Worm (Caenorhabditis elegans) whole organism, L3 larva: ENCODE data around the gene C06A1.7.

ENCODE experiments used
- ZK546.5 ChIP-seq: sonication (generic microtip); optimal IDR thresholded peaks from 2 replicates; lab custom pipeline; 2017; ENCODE audit warnings: missing biosample characterization, missing genetic modification characterization
- ama-1 ChIP-seq: fragments of 150-350 bp; optimal IDR thresholded peaks from 2 replicates; lab custom pipeline; 2018
- ceh-16 ChIP-seq: sonication (generic microtip); optimal IDR thresholded peaks from 2 replicates; lab custom pipeline; 2017; ENCODE audit warnings: missing biosample characterization, missing genetic modification characterization
- fos-1 ChIP-seq: fragments of 150-350 bp; optimal IDR thresholded peaks from 2 replicates; lab custom pipeline; 2014; ENCODE audit warnings: missing biosample characterization, missing genetic modification characterization
- lsy-12 ChIP-seq: sonication (generic microtip); optimal IDR thresholded peaks from 2 replicates; lab custom pipeline; 2016; ENCODE audit warnings: mild to moderate bottlenecking, missing genetic modification characterization, missing compliant biosample characterization
- nhr-11 ChIP-seq: fragments of 150-350 bp; optimal IDR thresholded peaks from 2 replicates; lab custom pipeline; 2014; ENCODE audit warnings: missing biosample characterization, missing genetic modification characterization
- nhr-237 ChIP-seq: fragments of 150-350 bp; optimal IDR thresholded peaks from 2 replicates; lab custom pipeline; 2014; ENCODE audit warnings: missing biosample characterization, missing genetic modification characterization
- nhr-76 ChIP-seq: fragments of 150-350 bp; sonication (generic microtip); optimal IDR thresholded peaks from 5 replicates; lab custom pipeline; 2014; ENCODE audit warnings: missing biosample characterization, missing genetic modification characterization
- nhr-77 ChIP-seq: fragments of 150-350 bp; optimal IDR thresholded peaks from 2 replicates; lab custom pipeline; 2014; ENCODE audit warnings: missing biosample characterization, missing genetic modification characterization
- snpc-4 ChIP-seq: fragments of 150-350 bp; optimal IDR thresholded peaks from 2 replicates; lab custom pipeline; 2014; ENCODE audit warnings: missing biosample characterization, missing genetic modification characterization
- zag-1 ChIP-seq: fragments of 150-350 bp; optimal IDR thresholded peaks from 2 replicates; lab custom pipeline; 2014; ENCODE audit warnings: missing biosample characterization, missing genetic modification characterization

- TF ChIP-seq ama-1 (lab: Kevin White, UChicago) (peak; percentile 70), nhr-77 (tag; lab: Kevin White, UChicago) (no peak), lsy-12 (tag; lab: Kevin White, UChicago) (no peak), ZK546.5 (tag; lab: Kevin White, UChicago) (no peak), nhr-76 (no peak), snpc-4 (no peak), fos-1 (no peak), zag-1 (tag; lab: Kevin White, UChicago) (no peak), nhr-237 (no peak), nhr-11 (tag; lab: Kevin White, UChicago) (no peak), ceh-16 (tag; lab: Kevin White, UChicago) (no peak)
These were observed 18.5 kb upstream of the C06A1.7 start for ce11 chrII:10545924-10546783.
